Worm (Caenorhabditis elegans) whole organism, L4 larva: ENCODE results near the gene ctf-18.

Experiments used
- aly-2 ChIP-seq: sonication (generic microtip); optimal IDR thresholded peaks from 2 replicates; lab custom pipeline; 2018; ENCODE audit warnings: missing biosample characterization, missing genetic modification characterization
- dve-1 ChIP-seq: sonication (generic microtip); optimal IDR thresholded peaks from 2 replicates; lab custom pipeline; 2017; ENCODE audit warnings: antibody characterized with exemption, mild to moderate bottlenecking, missing genetic modification characterization, missing compliant biosample characterization; ENCODE audit not compliant: insufficient read depth
- egl-27 ChIP-seq: sonication (generic microtip); optimal IDR thresholded peaks from 3 replicates; lab custom pipeline; 2017; ENCODE audit warnings: missing biosample characterization, missing genetic modification reagents, missing genetic modification characterization
- jun-1 ChIP-seq: fragments of 150-350 bp; optimal IDR thresholded peaks from 2 replicates; lab custom pipeline; 2014; ENCODE audit warnings: missing biosample characterization, missing genetic modification reagents, missing genetic modification characterization
- nhr-77 ChIP-seq: fragments of 150-350 bp; optimal IDR thresholded peaks from 2 replicates; lab custom pipeline; 2014; ENCODE audit warnings: missing biosample characterization, missing genetic modification characterization
- skn-1 ChIP-seq: fragments of 150-350 bp; optimal IDR thresholded peaks from 2 replicates; lab custom pipeline; 2014; ENCODE audit warnings: missing biosample characterization, missing genetic modification characterization
- unc-62 ChIP-seq, 3 experiments: fragments of 150-350 bp in 1 of 3; sonication (generic microtip); optimal IDR thresholded peaks in 2 of 3; peaks in 1 of 3; 1 replicate in 1 of 3; 2 replicates in 2 of 3; lab custom pipeline; 2014 to 2017; ENCODE audit warnings: missing biosample characterization in 3 of 3, missing genetic modification characterization in 3 of 3, missing genetic modification reagents in 3 of 3, missing genotype in 1 of 3
- ztf-11 ChIP-seq: fragments of 150-350 bp; optimal IDR thresholded peaks from 2 replicates; lab custom pipeline; 2014; ENCODE audit warnings: missing biosample characterization, missing genetic modification characterization

DNA sequence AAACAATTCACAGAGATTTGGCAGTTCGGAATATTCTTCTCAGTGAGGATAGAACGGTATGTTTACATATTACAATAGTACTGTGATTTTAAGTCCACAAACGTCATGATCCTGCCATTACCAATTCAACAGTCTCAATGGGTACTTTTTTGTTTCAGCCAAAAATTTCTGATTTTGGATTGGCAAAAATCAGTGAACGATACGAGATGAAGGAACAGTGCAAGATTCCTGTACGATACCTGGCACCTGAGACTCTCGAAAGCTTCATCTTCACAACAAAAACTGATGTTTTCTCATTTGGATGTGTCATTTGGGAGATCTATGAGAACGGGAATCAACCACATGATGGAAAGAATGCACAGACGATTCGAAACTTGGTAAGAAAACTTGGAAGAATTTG lies 48.4 kb downstream of the ctf-18 start:
- TF ChIP-seq nhr-77 (no peak), aly-2 (no peak), unc-62 (GFP tag; optimal IDR thresholded peaks at IDR 0.05 in 1 of 2; lab: Kevin White, UChicago) (peak in 1 of 2 experiments; percentile 92), unc-62 (tag; optimal IDR thresholded peaks at IDR 0.05; lab: Kevin White, UChicago) (no peak), ztf-11 (tag; lab: Kevin White, UChicago) (no peak), skn-1 (tag; lab: Kevin White, UChicago) (no peak), egl-27 (tag; lab: Kevin White, UChicago) (no peak), jun-1 (no peak), dve-1 (tag; lab: Kevin White, UChicago) (no peak)
